Worm (Caenorhabditis elegans): ENCODE data around the gene ZC449.2.

ZC449.2 gene

ce11 chrX:5038812-5039211 is 17.7 kb downstream of the ZC449.2 start:
- TF ChIP-seq ceh-27 (GFP tag; optimal IDR thresholded peaks at IDR 0.05) (no peak), lin-26 (GFP tag; IDR thresholded peaks at IDR 0.05) (no peak), D2030.7 (GFP tag; IDR thresholded peaks at IDR 0.05) (no peak)

ce11 chrX:5040038-5040437 is 19.0 kb downstream of the ZC449.2 start:
- TF ChIP-seq mes-4 (tag; optimal IDR thresholded peaks at IDR 0.05): no peak
- TF ChIP-seq snpc-1.3 (tag; optimal IDR thresholded peaks at IDR 0.05; ENCODE audit: insufficient read depth): no peak
- no peak for TF ChIP-seq hsf-1 (GFP tag; IDR thresholded peaks at IDR 0.05)
- no peak for TF ChIP-seq chd-7 (tag; optimal IDR thresholded peaks at IDR 0.05)
- no peak for TF ChIP-seq sea-2 (GFP tag; IDR thresholded peaks at IDR 0.05)
- no peak for TF ChIP-seq ets-4 (GFP tag; optimal IDR thresholded peaks at IDR 0.05)
- TF ChIP-seq ceh-100 (GFP tag; IDR thresholded peaks at IDR 0.05): no peak
- no peak for TF ChIP-seq bed-1 (GFP tag; IDR thresholded peaks at IDR 0.05)
- TF ChIP-seq F23B12.7 (tag; optimal IDR thresholded peaks at IDR 0.05; ENCODE audit: insufficient read depth): no peak

ce11 chrX:5043887-5044286 is 22.8 kb downstream of the ZC449.2 start, which contains the start of gene Y64H9A.2:
TSS of gene Y64H9A.2 (plus strand) at chrX:5043976.
- TF ChIP-seq bed-1 (GFP tag; IDR thresholded peaks at IDR 0.05) (no peak), attf-3 (GFP tag; conservative IDR thresholded peaks at IDR 0.05) (no peak)

ce11 chrX:5056199-5056598 is 35.1 kb downstream of the ZC449.2 start:
- peak; percentile 9 for TF ChIP-seq die-1 (tag; optimal IDR thresholded peaks at IDR 0.05)
- peak; percentile 2 for TF ChIP-seq mes-4 (tag; optimal IDR thresholded peaks at IDR 0.05)

- peak; percentile 60 for TF ChIP-seq ztf-18 (tag; optimal IDR thresholded peaks at IDR 0.05)
- no peak for TF ChIP-seq repo-1 (tag; optimal IDR thresholded peaks at IDR 0.05)
- no peak for TF ChIP-seq F55B11.4 (tag; optimal IDR thresholded peaks at IDR 0.05; ENCODE audit: borderline replicate concordance, insufficient read depth)
- no peak for TF ChIP-seq nfya-2 (GFP tag; IDR thresholded peaks at IDR 0.05)
These were observed 38.1 kb downstream of the ZC449.2 start, which contains the start of gene C24H10.4 for ce11 chrX:5059163-5059562. TSS of gene C24H10.4 (minus strand) at chrX:5059263.

ce11 chrX:5060756-5061155 is 39.7 kb downstream of the ZC449.2 start, which contains the start of gene C24H10.3:
TSS of gene C24H10.3 (plus strand) at chrX:5061056.
- no peak for TF ChIP-seq snpc-1.1 (tag; optimal IDR thresholded peaks at IDR 0.05; ENCODE audit: insufficient read depth)
- TF ChIP-seq tbx-9 (tag; optimal IDR thresholded peaks at IDR 0.05; ENCODE audit: borderline replicate concordance): no peak
- TF ChIP-seq attf-3 (GFP tag; conservative IDR thresholded peaks at IDR 0.05): no peak
- no peak for TF ChIP-seq K12H6.12 (tag; optimal IDR thresholded peaks at IDR 0.05)

- TF ChIP-seq zfh-2 (GFP tag; conservative IDR thresholded peaks at IDR 0.05): no peak
- TF ChIP-seq hsf-1 (GFP tag; IDR thresholded peaks at IDR 0.05): no peak
- TF ChIP-seq attf-3 (GFP tag; conservative IDR thresholded peaks at IDR 0.05): no peak
These were observed 40.7 kb downstream of the ZC449.2 start for ce11 chrX:5061763-5062162.

- TF ChIP-seq ztf-26 (tag; optimal IDR thresholded peaks at IDR 0.05) (no peak), ekl-4 (GFP tag; IDR thresholded peaks at IDR 0.05) (0 out of 2 replicates have a peak, but pooled peaks have one; percentile 25), mcd-1 (GFP tag; IDR thresholded peaks at IDR 0.05) (0 out of 2 replicates have a peak, but pooled peaks have one; percentile 18), ceh-27 (GFP tag; optimal IDR thresholded peaks at IDR 0.05) (peak; percentile 51), attf-5 (GFP tag; optimal IDR thresholded peaks at IDR 0.05) (peak; percentile 39), C17E4.6 (GFP tag; IDR thresholded peaks at IDR 0.05) (no peak), ztf-22 (GFP tag; optimal IDR thresholded peaks at IDR 0.05) (no peak), repo-1 (tag; optimal IDR thresholded peaks at IDR 0.05) (no peak), aptf-2 (GFP tag; conservative IDR thresholded peaks at IDR 0.05) (no peak), ztf-3 (GFP tag; optimal IDR thresholded peaks at IDR 0.05) (no peak), F39B2.1 (GFP tag; IDR thresholded peaks at IDR 0.05) (no peak), lin-35 (GFP tag; optimal IDR thresholded peaks at IDR 0.05) (peak in 1 of 3 experiments; percentile 10)
These were observed 42.9 kb downstream of the ZC449.2 start, which contains the start of gene C24H10.2 for ce11 chrX:5063750-5064652. TSS of gene C24H10.2 (plus strand) at chrX:5064602.
